Fruit fly (Drosophila melanogaster) whole organism, embryonic: ENCODE data around the gene CG7512.

Experiments
- Awh ChIP-seq: fragments of 200-800 bp; sonication (Bioruptor generic); IDR thresholded peaks from 2 replicates; pipeline ENCODE4, ENCODE4 v1.3.6; 2022; ENCODE audit warnings: missing biosample characterization, missing genetic modification characterization
- CG1024 ChIP-seq: fragments of 200-800 bp; sonication (Bioruptor generic); IDR thresholded peaks from 2 replicates; pipeline ENCODE4 v1.3.6; 2022; ENCODE audit warnings: missing biosample characterization, missing genetic modification characterization
- CG10654 ChIP-seq: fragments of 200-800 bp; sonication (Bioruptor generic); optimal IDR thresholded peaks from 2 replicates; lab custom pipeline; 2016; ENCODE audit warnings: missing biosample characterization, missing genetic modification characterization
- CG11093 ChIP-seq: fragments of 200-800 bp; sonication (Bioruptor generic); IDR thresholded peaks from 3 replicates; pipeline ENCODE4 v1.3.6; 2022; ENCODE audit warnings: missing biosample characterization, missing genetic modification characterization
- CG11456 ChIP-seq: fragments of 200-800 bp; sonication (Bioruptor generic); IDR thresholded peaks from 3 replicates; pipeline ENCODE4 v1.3.6; 2022; ENCODE audit warnings: missing biosample characterization, missing genetic modification characterization
- CG12391 ChIP-seq: fragments of 200-800 bp; sonication (Bioruptor generic); optimal IDR thresholded peaks from 3 replicates; lab custom pipeline; 2018; ENCODE audit warnings: missing biosample characterization, mild to moderate bottlenecking, missing genetic modification characterization, moderate library complexity
- CG12659 ChIP-seq: fragments of 200-800 bp; sonication (Bioruptor generic); optimal IDR thresholded peaks from 3 replicates; lab custom pipeline; 2017; ENCODE audit warnings: mild to moderate bottlenecking, missing biosample characterization, missing genetic modification reagents, missing genetic modification characterization
- CG12942 ChIP-seq: fragments of 200-800 bp; sonication (Bioruptor generic); optimal IDR thresholded peaks from 3 replicates; lab custom pipeline; 2016; ENCODE audit warnings: missing biosample characterization, missing genetic modification characterization
- CG13287 ChIP-seq: fragments of 200-800 bp; sonication (Bioruptor generic); IDR thresholded peaks from 2 replicates; pipeline ENCODE4 v1.3.6; 2022; ENCODE audit warnings: missing biosample characterization, missing genetic modification characterization; ENCODE audit not compliant: partially characterized antibody
- CG16813 ChIP-seq: fragments of 200-800 bp; sonication (Bioruptor generic); IDR thresholded peaks from 3 replicates; pipeline ENCODE4 v1.3.6; 2022; ENCODE audit warnings: missing biosample characterization, missing genetic modification characterization; ENCODE audit not compliant: partially characterized antibody
- CG17361 ChIP-seq: fragments of 200-800 bp; sonication (Bioruptor generic); IDR thresholded peaks from 3 replicates; pipeline ENCODE4 v1.3.6; 2022; ENCODE audit warnings: missing biosample characterization, missing genetic modification characterization
- CG18599 ChIP-seq: fragments of 200-800 bp; sonication (Bioruptor generic); optimal IDR thresholded peaks from 3 replicates; lab custom pipeline; 2017; ENCODE audit warnings: missing biosample characterization, missing genetic modification characterization, mild to moderate bottlenecking, moderate library complexity, missing genetic modification reagents
- CG18764 ChIP-seq: fragments of 200-800 bp; sonication (Bioruptor generic); optimal IDR thresholded peaks from 3 replicates; lab custom pipeline; 2016; ENCODE audit warnings: missing biosample characterization, missing genetic modification characterization
- CG32767 ChIP-seq: fragments of 200-800 bp; sonication (Bioruptor generic); IDR thresholded peaks from 2 replicates; pipeline ENCODE4 v1.3.6; 2022; ENCODE audit warnings: missing biosample characterization, missing genetic modification characterization
- CG34224 ChIP-seq: fragments of 200-800 bp; sonication (Bioruptor generic); IDR thresholded peaks from 3 replicates; pipeline ENCODE4 v1.3.6; 2022; ENCODE audit warnings: missing biosample characterization, missing genetic modification characterization; ENCODE audit not compliant: partially characterized antibody
- CG3726 ChIP-seq: fragments of 200-800 bp; sonication (Bioruptor generic); IDR thresholded peaks from 3 replicates; pipeline ENCODE4, ENCODE4 v1.3.6; 2022; ENCODE audit warnings: missing biosample characterization, missing genetic modification characterization
- CG42726 ChIP-seq: fragments of 200-800 bp; sonication (Bioruptor generic); IDR thresholded peaks from 2 replicates; pipeline ENCODE4 v1.3.6; 2022; ENCODE audit warnings: missing biosample characterization, missing genetic modification characterization; ENCODE audit not compliant: partially characterized antibody
- CG43689 ChIP-seq: fragments of 200-800 bp; sonication (Bioruptor generic); IDR thresholded peaks from 2 replicates; pipeline ENCODE4 v1.3.6; 2022; ENCODE audit warnings: missing biosample characterization, missing genetic modification characterization
- CG4854 ChIP-seq: fragments of 200-800 bp; sonication (Bioruptor generic); optimal IDR thresholded peaks from 2 replicates; lab custom pipeline; 2016; ENCODE audit warnings: missing biosample characterization, missing genetic modification characterization, inconsistent platforms
- Dip2 ChIP-seq: fragments of 200-800 bp; sonication (Bioruptor generic); IDR thresholded peaks from 2 replicates; pipeline ENCODE4 v1.3.6; 2022; ENCODE audit warnings: missing biosample characterization, missing genetic modification characterization
- Hey ChIP-seq: fragments of 200-800 bp; sonication (Bioruptor generic); optimal IDR thresholded peaks from 3 replicates; lab custom pipeline; 2018; ENCODE audit warnings: missing biosample characterization, mild to moderate bottlenecking, missing genetic modification characterization
- Hr3 ChIP-seq: fragments of 200-800 bp; sonication (Bioruptor generic); optimal IDR thresholded peaks from 3 replicates; lab custom pipeline; 2016; ENCODE audit warnings: missing biosample characterization, missing genetic modification characterization
- MBD-R2 ChIP-seq: fragments of 200-800 bp; sonication (Bioruptor generic); IDR thresholded peaks from 2 replicates; pipeline ENCODE4 v1.3.6; 2022; ENCODE audit warnings: missing biosample characterization, missing genetic modification characterization
- MTF-1 ChIP-seq: fragments of 200-800 bp; sonication (Bioruptor generic); optimal IDR thresholded peaks from 2 replicates; lab custom pipeline; 2018; ENCODE audit warnings: missing biosample characterization, mild to moderate bottlenecking, missing genetic modification characterization, borderline replicate concordance
- Meics ChIP-seq: fragments of 200-800 bp; sonication (Bioruptor generic); optimal IDR thresholded peaks from 2 replicates; lab custom pipeline; 2017; ENCODE audit warnings: missing biosample characterization, mild to moderate bottlenecking, missing genetic modification characterization
- Oli ChIP-seq: fragments of 200-800 bp; sonication (Bioruptor generic); optimal IDR thresholded peaks from 2 replicates; lab custom pipeline; 2018; ENCODE audit warnings: missing biosample characterization, mild to moderate bottlenecking, missing genetic modification characterization, moderate library complexity
- Pdp1 ChIP-seq, 2 experiments: fragments of 200-800 bp; sonication (Bioruptor generic); optimal IDR thresholded peaks; 3 replicates each; lab custom pipeline; 2016; ENCODE audit warnings: missing biosample characterization in 2 of 2, missing genetic modification characterization in 2 of 2, mild to moderate bottlenecking in 1 of 2, moderate library complexity in 1 of 2
- Poxn ChIP-seq: fragments of 200-800 bp; sonication (Bioruptor generic); IDR thresholded peaks from 2 replicates; pipeline ENCODE4 v1.3.6; 2022; ENCODE audit warnings: missing biosample characterization, missing genetic modification characterization
- Scr ChIP-seq: fragments of 200-800 bp; sonication (Bioruptor generic); IDR thresholded peaks from 2 replicates; pipeline ENCODE4 v1.3.6; 2022; ENCODE audit warnings: missing biosample characterization, missing genetic modification characterization; ENCODE audit not compliant: partially characterized antibody
- Taf1 ChIP-seq: fragments of 200-800 bp; sonication (Bioruptor generic); IDR thresholded peaks from 2 replicates; pipeline ENCODE4 v1.3.6; 2022; ENCODE audit warnings: missing biosample characterization, missing genetic modification characterization
- Tbp ChIP-seq: fragments of >200 bp; optimal IDR thresholded peaks from 2 replicates; lab custom pipeline; 2018; ENCODE audit warnings: missing biosample characterization, missing genetic modification characterization
- ash1 ChIP-seq: fragments of 200-800 bp; sonication (Bioruptor generic); optimal IDR thresholded peaks from 2 replicates; lab custom pipeline; 2018; ENCODE audit warnings: missing biosample characterization, mild to moderate bottlenecking, missing genetic modification characterization
- bigmax ChIP-seq: fragments of 200-800 bp; sonication (Bioruptor generic); optimal IDR thresholded peaks from 2 replicates; lab custom pipeline; 2018; ENCODE audit warnings: missing biosample characterization, mild to moderate bottlenecking, missing genetic modification characterization
- danr ChIP-seq: fragments of 200-800 bp; sonication (Bioruptor generic); IDR thresholded peaks from 2 replicates; pipeline ENCODE4 v1.3.6; 2022; ENCODE audit warnings: missing biosample characterization, missing genetic modification characterization
- fu2 ChIP-seq: fragments of 200-800 bp; sonication (Bioruptor generic); optimal IDR thresholded peaks from 2 replicates; lab custom pipeline; 2016; ENCODE audit warnings: missing biosample characterization, missing genetic modification characterization
- gsb-n ChIP-seq: fragments of 200-800 bp; sonication (Bioruptor generic); optimal IDR thresholded peaks from 3 replicates; lab custom pipeline; 2018; ENCODE audit warnings: missing biosample characterization, mild to moderate bottlenecking, missing genetic modification characterization
- her ChIP-seq: fragments of 200-800 bp; sonication (Bioruptor generic); optimal IDR thresholded peaks from 2 replicates; lab custom pipeline; 2016; ENCODE audit warnings: missing biosample characterization, missing genetic modification characterization
- inv ChIP-seq: fragments of 200-800 bp; sonication (Bioruptor generic); IDR thresholded peaks from 2 replicates; pipeline ENCODE4 v1.3.6; 2022; ENCODE audit warnings: missing biosample characterization, missing genetic modification characterization; ENCODE audit not compliant: partially characterized antibody
- kay ChIP-seq: fragments of 200-800 bp; sonication (Bioruptor generic); optimal IDR thresholded peaks from 2 replicates; lab custom pipeline; 2016; ENCODE audit warnings: missing biosample characterization, missing genetic modification characterization
- lbe ChIP-seq: fragments of 200-800 bp; sonication (Bioruptor generic); optimal IDR thresholded peaks from 2 replicates; lab custom pipeline; 2016; ENCODE audit warnings: missing biosample characterization, mild to moderate bottlenecking, missing genetic modification characterization
- lilli ChIP-seq: fragments of 200-800 bp; sonication (Bioruptor generic); optimal IDR thresholded peaks from 3 replicates; lab custom pipeline; 2016; ENCODE audit warnings: missing biosample characterization, missing genetic modification characterization
- nerfin-1 ChIP-seq: fragments of 200-800 bp; sonication (Bioruptor generic); optimal IDR thresholded peaks from 3 replicates; lab custom pipeline; 2019; ENCODE audit warnings: missing biosample characterization, mild to moderate bottlenecking, missing genetic modification characterization, moderate library complexity
- nmo ChIP-seq: fragments of 200-800 bp; sonication (Bioruptor generic); optimal IDR thresholded peaks from 2 replicates; lab custom pipeline; 2018; ENCODE audit warnings: missing biosample characterization, mild to moderate bottlenecking, missing genetic modification characterization, moderate library complexity
- otp ChIP-seq: fragments of 200-800 bp; sonication (Bioruptor generic); IDR thresholded peaks from 3 replicates; pipeline ENCODE4, ENCODE4 v1.3.6; 2022; ENCODE audit warnings: missing biosample characterization, missing genetic modification characterization
- pho ChIP-seq: fragments of 200-800 bp; sonication (Bioruptor generic); optimal IDR thresholded peaks from 2 replicates; lab custom pipeline; 2016; ENCODE audit warnings: missing biosample characterization, missing genetic modification characterization
- pzg ChIP-seq: fragments of 200-800 bp; sonication (Bioruptor generic); optimal IDR thresholded peaks from 3 replicates; lab custom pipeline; 2018; ENCODE audit warnings: missing biosample characterization, mild to moderate bottlenecking, missing genetic modification characterization, moderate library complexity
- sqz ChIP-seq: fragments of 200-800 bp; sonication (Bioruptor generic); optimal IDR thresholded peaks from 3 replicates; lab custom pipeline; 2018; ENCODE audit warnings: missing biosample characterization, mild to moderate bottlenecking, missing genetic modification characterization
- vnd ChIP-seq: fragments of 200-800 bp; sonication (Bioruptor generic); IDR thresholded peaks from 3 replicates; pipeline ENCODE4 v1.3.6; 2022; ENCODE audit warnings: missing biosample characterization, missing genetic modification characterization; ENCODE audit not compliant: partially characterized antibody
- wek ChIP-seq: fragments of 200-800 bp; sonication (Bioruptor generic); optimal IDR thresholded peaks from 3 replicates; lab custom pipeline; 2018; ENCODE audit warnings: missing biosample characterization, mild to moderate bottlenecking, missing genetic modification characterization, moderate library complexity
- zfh2 ChIP-seq: fragments of 200-800 bp; sonication (Bioruptor generic); optimal IDR thresholded peaks from 2 replicates; lab custom pipeline; 2016; ENCODE audit warnings: missing biosample characterization, missing genetic modification characterization

The CG7512 gene

DNA sequence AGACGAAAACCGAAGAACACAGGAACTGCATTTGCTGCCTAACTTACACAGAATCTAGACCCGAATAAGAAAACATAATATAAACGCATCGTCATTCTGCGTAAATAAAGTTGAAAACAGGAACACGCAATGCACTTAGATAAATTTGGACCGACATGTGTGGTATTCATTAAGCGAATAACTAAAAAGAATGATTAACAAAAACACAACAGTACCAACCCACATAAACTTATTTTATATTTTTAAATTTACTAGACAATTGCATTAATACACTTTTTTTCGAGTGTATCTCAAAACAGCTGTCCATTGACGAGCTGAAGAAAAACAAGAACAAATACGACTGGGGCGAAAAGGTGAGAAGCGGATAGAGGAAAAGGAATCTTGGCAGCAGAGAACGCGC, 40.8 kb downstream of the CG7512 start (continued):
- TF ChIP-seq CG43689 (GFP tag; lab: Robert Waterston, UW) (0 out of 2 replicates have a peak, but pooled peaks have one; percentile 32), MTF-1 (peak; percentile 83), CG12659 (GFP tag; lab: Kevin White, UChicago) (peak; percentile 72), bigmax (GFP tag; lab: Kevin White, UChicago) (no peak), CG13287 (no peak), CG32767 (peak; percentile 61; the same call in 1 of the 2 replicates), lbe (GFP tag; lab: Kevin White, UChicago) (peak; percentile 15), Meics (GFP tag; lab: Kevin White, UChicago) (peak; percentile 51), Poxn (GFP tag; lab: Robert Waterston, UW) (no peak), Awh (GFP tag; lab: Robert Waterston, UW) (peak; percentile 61), otp (GFP tag; lab: Robert Waterston, UW) (peak; percentile 88), gsb-n (tag; lab: Kevin White, UChicago) (peak; percentile 91), Pdp1 (GFP tag; optimal IDR thresholded peaks at IDR 0.05; lab: Kevin White, UChicago) (peak; percentile 57 to 78), ash1 (no peak), CG16813 (GFP tag; lab: Robert Waterston, UW) (no peak), CG18764 (GFP tag; lab: Kevin White, UChicago) (peak; percentile 80), CG12391 (tag; lab: Kevin White, UChicago) (peak; percentile 90), Tbp (GFP tag; lab: Kevin White, UChicago) (no peak), Taf1 (no peak), pzg (GFP tag; lab: Kevin White, UChicago) (no peak), CG18599 (GFP tag; lab: Kevin White, UChicago) (peak; percentile 77), CG34224 (GFP tag; lab: Robert Waterston, UW) (no peak), CG10654 (GFP tag; lab: Kevin White, UChicago) (peak; percentile 74), fu2 (GFP tag; lab: Kevin White, UChicago) (peak; percentile 11), nerfin-1 (tag; lab: Kevin White, UChicago) (peak; percentile 79), Hey (tag; lab: Kevin White, UChicago) (no peak), CG11456 (GFP tag; lab: Robert Waterston, UW) (peak; percentile 63; the same call in 1 of the 3 replicates), Oli (peak; percentile 84), danr (GFP tag; lab: Robert Waterston, UW) (peak; percentile 69; the same call in 1 of the 2 replicates), kay (GFP tag; lab: Kevin White, UChicago) (peak; percentile 48), lilli (GFP tag; lab: Kevin White, UChicago) (peak; percentile 77), nmo (peak; percentile 89), inv (GFP tag; lab: Robert Waterston, UW) (no peak), wek (GFP tag; lab: Kevin White, UChicago) (peak; percentile 38), CG42726 (no peak), sqz (GFP tag; lab: Kevin White, UChicago) (peak; percentile 69), Hr3 (GFP tag; lab: Kevin White, UChicago) (peak; percentile 77), her (GFP tag; lab: Kevin White, UChicago) (peak; percentile 46), Scr (GFP tag; lab: Robert Waterston, UW) (no peak), vnd (GFP tag; lab: Robert Waterston, UW) (no peak), CG3726 (0 out of 3 replicates have a peak, but pooled peaks have one; percentile 49), CG1024 (GFP tag; lab: Robert Waterston, UW) (peak; percentile 74), CG11093 (GFP tag; lab: Robert Waterston, UW) (peak; percentile 62; the same call in 1 of the 3 replicates), MBD-R2 (0 out of 2 replicates have a peak, but pooled peaks have one; percentile 9), CG17361 (GFP tag; lab: Robert Waterston, UW) (peak; percentile 91), CG4854 (GFP tag; lab: Kevin White, UChicago) (peak; percentile 74), CG12942 (GFP tag; lab: Kevin White, UChicago) (peak; percentile 66), zfh2 (GFP tag; lab: Kevin White, UChicago) (no peak), Dip2 (no peak), pho (GFP tag; lab: Kevin White, UChicago) (no peak)
